Fruit fly (Drosophila melanogaster): ENCODE measurements around the gene CG31909.

- TF ChIP-seq CG3032 (tag; optimal IDR thresholded peaks at IDR 0.05) (no peak), svp (GFP tag) (no peak), Hr39 (GFP tag; optimal IDR thresholded peaks at IDR 0.05) (no peak), CG8632 (GFP tag; optimal IDR thresholded peaks at IDR 0.05) (no peak), net (GFP tag; optimal IDR thresholded peaks at IDR 0.05) (no peak), CG10631 (GFP tag; optimal IDR thresholded peaks at IDR 0.05) (no peak)
Observed at dm6 chr2L:7240964-7241363, 16.3 kb upstream of the CG31909 start.
